Worm (Caenorhabditis elegans): ENCODE data around the gene T04A8.8.
A peak's percentile ranks its signal among the peaks of the same experiment; 100 is the strongest.

The T04A8.8 gene

ce11 chrIII:4649363-4649768 is 44.4 kb upstream of the T04A8.8 start:
- TF ChIP-seq pha-2 (tag; optimal IDR thresholded peaks at IDR 0.05) = no peak
- TF ChIP-seq ets-4 (tag; optimal IDR thresholded peaks at IDR 0.05) = peak; percentile 93
- TF ChIP-seq npax-4 (tag; optimal IDR thresholded peaks at IDR 0.05) = no peak
- peak; percentile 86 for TF ChIP-seq rnt-1 (tag; optimal IDR thresholded peaks at IDR 0.05)
- no peak for TF ChIP-seq nhr-232 (tag; optimal IDR thresholded peaks at IDR 0.05)
- TF ChIP-seq C08G9.2 (tag; optimal IDR thresholded peaks at IDR 0.05) = no peak
- no peak for TF ChIP-seq ama-1 (optimal IDR thresholded peaks at IDR 0.05)
- TF ChIP-seq fkh-10 (GFP tag; optimal IDR thresholded peaks at IDR 0.05) = no peak
- TF ChIP-seq hlh-13 (GFP tag; optimal IDR thresholded peaks at IDR 0.05) = no peak
- peak; percentile 76 for TF ChIP-seq elt-2 (tag; optimal IDR thresholded peaks at IDR 0.05)
- TF ChIP-seq fax-1 (tag; optimal IDR thresholded peaks at IDR 0.05) = no peak
- TF ChIP-seq eyg-1 (tag; optimal IDR thresholded peaks at IDR 0.05) = no peak
- peak; percentile 79 for TF ChIP-seq nfya-1 (tag; optimal IDR thresholded peaks at IDR 0.05)
- peak; percentile 65 for TF ChIP-seq unc-42 (tag; optimal IDR thresholded peaks at IDR 0.05)
- no peak for TF ChIP-seq fkh-6 (tag; optimal IDR thresholded peaks at IDR 0.05)
- TF ChIP-seq hlh-8 (tag; optimal IDR thresholded peaks at IDR 0.05) = peak; percentile 63
- TF ChIP-seq pha-4 (tag; optimal IDR thresholded peaks at IDR 0.05) = no peak
- peak; percentile 96 for TF ChIP-seq ceh-48 (tag; optimal IDR thresholded peaks at IDR 0.05)
- TF ChIP-seq unc-3 (GFP tag; conservative IDR thresholded peaks at IDR 0.05) = no peak
- no peak for TF ChIP-seq unc-3 (tag; optimal IDR thresholded peaks at IDR 0.05)
- no peak for TF ChIP-seq hlh-6 (tag; optimal IDR thresholded peaks at IDR 0.05)
- TF ChIP-seq ceh-24 (tag; optimal IDR thresholded peaks at IDR 0.05) = no peak
- TF ChIP-seq tbx-2 (tag; optimal IDR thresholded peaks at IDR 0.05) = peak; percentile 91
- no peak for TF ChIP-seq ttx-3 (tag; optimal IDR thresholded peaks at IDR 0.05)
- no peak for TF ChIP-seq gmeb-2 (tag; optimal IDR thresholded peaks at IDR 0.05)
- TF ChIP-seq K09A11.1 (tag; optimal IDR thresholded peaks at IDR 0.05; ENCODE audit: insufficient read depth) = peak; percentile 43
- TF ChIP-seq hlh-15 (tag; optimal IDR thresholded peaks at IDR 0.05) = no peak
- peak; percentile 96 for TF ChIP-seq ceh-18 (tag; optimal IDR thresholded peaks at IDR 0.05)
- no peak for TF ChIP-seq ceh-6 (GFP tag; optimal IDR thresholded peaks at IDR 0.05)
- TF ChIP-seq lim-6 (tag; optimal IDR thresholded peaks at IDR 0.05) = no peak
- no peak for TF ChIP-seq K02D7.2 (tag; optimal IDR thresholded peaks at IDR 0.05)
- TF ChIP-seq ceh-14 (tag; optimal IDR thresholded peaks at IDR 0.05) = peak; percentile 32
- TF ChIP-seq unc-55 (GFP tag; optimal IDR thresholded peaks at IDR 0.05) = peak; percentile 92
- peak; percentile 63 for TF ChIP-seq ceh-2 (tag; optimal IDR thresholded peaks at IDR 0.05)
- no peak for TF ChIP-seq ceh-30 (tag; optimal IDR thresholded peaks at IDR 0.05)
- no peak for TF ChIP-seq sox-4 (tag; optimal IDR thresholded peaks at IDR 0.05)
- no peak for TF ChIP-seq nhr-11 (tag; optimal IDR thresholded peaks at IDR 0.05)
- no peak for TF ChIP-seq tbx-7 (tag; optimal IDR thresholded peaks at IDR 0.05)
- peak; percentile 7 for TF ChIP-seq ceh-19 (GFP tag; optimal IDR thresholded peaks at IDR 0.05)
- TF ChIP-seq dve-1 (tag; optimal IDR thresholded peaks at IDR 0.05) = peak; percentile 80
- peak; percentile 87 for TF ChIP-seq pqm-1 (tag; optimal IDR thresholded peaks at IDR 0.05)
- no peak for TF ChIP-seq ahr-1 (tag; optimal IDR thresholded peaks at IDR 0.05)
- no peak for TF ChIP-seq ceh-22 (tag; optimal IDR thresholded peaks at IDR 0.05)
- no peak for TF ChIP-seq zip-5 (tag; optimal IDR thresholded peaks at IDR 0.05)
- peak; percentile 99 for TF ChIP-seq hlh-30 (tag; optimal IDR thresholded peaks at IDR 0.05; ENCODE audit: insufficient read depth)
- peak; percentile 7 for TF ChIP-seq che-1 (tag; optimal IDR thresholded peaks at IDR 0.05)
- no peak for TF ChIP-seq sox-2 (GFP tag; IDR thresholded peaks at IDR 0.05)
- no peak for TF ChIP-seq syd-9 (tag; optimal IDR thresholded peaks at IDR 0.05)
- TF ChIP-seq odd-2 (tag; optimal IDR thresholded peaks at IDR 0.05) = no peak
- TF ChIP-seq unc-86 (tag; optimal IDR thresholded peaks at IDR 0.05) = peak; percentile 2
- TF ChIP-seq pag-3 (tag; optimal IDR thresholded peaks at IDR 0.05; ENCODE audit: borderline replicate concordance) = no peak
- peak; percentile 40 for TF ChIP-seq pros-1 (tag; optimal IDR thresholded peaks at IDR 0.05)
- TF ChIP-seq madf-2 (tag; optimal IDR thresholded peaks at IDR 0.05) = peak; percentile 37
- TF ChIP-seq Y22D7AL.16 (tag; optimal IDR thresholded peaks at IDR 0.05) = no peak
- no peak for TF ChIP-seq dmd-4 (tag; optimal IDR thresholded peaks at IDR 0.05; ENCODE audit: borderline replicate concordance)
